Worm (Caenorhabditis elegans) whole organism, young adult: Measurements from ENCODE around the gene rips-1.

ENCODE experiments used
- F33H1.4 ChIP-seq: fragments of 200-800 bp; sonication (Bioruptor generic); IDR thresholded peaks from 2 replicates; pipeline ENCODE4 v1.3.6; 2022; ENCODE audit warnings: missing genetic modification reagents, missing genetic modification characterization, missing compliant biosample characterization
- attf-6 ChIP-seq: fragments of 200-800 bp; sonication (Bioruptor generic); IDR thresholded peaks from 2 replicates; pipeline ENCODE4 v1.3.6; 2022; ENCODE audit warnings: missing genetic modification reagents, missing genetic modification characterization, missing compliant biosample characterization
- cebp-1 ChIP-seq, 2 experiments: fragments of 200-800 bp in 1 of 2; sonication (Bioruptor generic) in 1 of 2; sonication (generic microtip) in 1 of 2; IDR thresholded peaks in 1 of 2; optimal IDR thresholded peaks in 1 of 2; 2 replicates each; pipeline versions ENCODE4 v1.3.6 to Lab custom; 2017 to 2022; ENCODE audit warnings: missing compliant biosample characterization in 2 of 2, missing genetic modification characterization in 2 of 2, mild to moderate bottlenecking in 1 of 2, missing genetic modification reagents in 1 of 2, moderate library complexity in 1 of 2
- ceh-58 ChIP-seq: fragments of 200-800 bp; sonication (Bioruptor generic); IDR thresholded peaks from 2 replicates; pipeline ENCODE4 v1.3.6; 2022; ENCODE audit warnings: missing genetic modification characterization, missing compliant biosample characterization
- chd-7 ChIP-seq: sonication (generic microtip); optimal IDR thresholded peaks from 2 replicates; lab custom pipeline; 2016; ENCODE audit warnings: mild to moderate bottlenecking, missing genetic modification characterization, moderate library complexity, missing compliant biosample characterization
- dpl-1 ChIP-seq: fragments of 150-350 bp; optimal IDR thresholded peaks from 2 replicates; lab custom pipeline; 2014; ENCODE audit warnings: missing biosample characterization, missing genetic modification reagents, missing genetic modification characterization
- gei-17 ChIP-seq: fragments of 200-800 bp; sonication (Bioruptor generic); optimal IDR thresholded peaks from 2 replicates; lab custom pipeline; 2018; ENCODE audit warnings: mild to moderate bottlenecking, missing genetic modification characterization, missing compliant biosample characterization
- hlh-26 ChIP-seq: fragments of 200-800 bp; sonication (Bioruptor generic); conservative IDR thresholded peaks from 2 replicates; pipeline ENCODE4 v1.3.6; 2022; ENCODE audit warnings: missing genetic modification reagents, missing genetic modification characterization, missing compliant biosample characterization
- lin-40 ChIP-seq: sonication (generic microtip); optimal IDR thresholded peaks from 2 replicates; lab custom pipeline; 2016; ENCODE audit warnings: missing genetic modification characterization, mild to moderate bottlenecking, missing compliant biosample characterization, missing genotype, missing genetic modification reagents
- lin-54 ChIP-seq: fragments of 200-800 bp; sonication (Bioruptor generic); optimal IDR thresholded peaks from 2 replicates; lab custom pipeline; 2018; ENCODE audit warnings: mild to moderate bottlenecking, missing genetic modification characterization, missing compliant biosample characterization
- mel-28 ChIP-seq: sonication (generic microtip); optimal IDR thresholded peaks from 2 replicates; lab custom pipeline; 2016; ENCODE audit warnings: borderline replicate concordance, mild to moderate bottlenecking, missing genetic modification characterization, missing compliant biosample characterization
- nfyb-1 ChIP-seq: fragments of 200-800 bp; sonication (Bioruptor generic); IDR thresholded peaks from 2 replicates; pipeline ENCODE4 v1.3.6; 2022; ENCODE audit warnings: missing genetic modification reagents, missing genetic modification characterization, missing compliant biosample characterization
- snpc-4 ChIP-seq, 5 experiments: fragments of 150-350 bp in 1 of 5; sonication (generic microtip) in 4 of 5; optimal IDR thresholded peaks; 2 replicates each; lab custom pipeline; 2014 to 2018; ENCODE audit warnings: missing genetic modification characterization in 5 of 5, missing biosample characterization in 3 of 5, antibody characterized with exemption in 2 of 5, mild to moderate bottlenecking in 2 of 5, missing compliant biosample characterization in 2 of 5, missing genotype in 2 of 5, moderate library complexity in 2 of 5, missing genetic modification reagents in 1 of 5
- tbx-9 ChIP-seq: sonication (generic microtip); optimal IDR thresholded peaks from 2 replicates; lab custom pipeline; 2016; ENCODE audit warnings: borderline replicate concordance, missing genetic modification characterization, inconsistent platforms, missing compliant biosample characterization

DNA sequence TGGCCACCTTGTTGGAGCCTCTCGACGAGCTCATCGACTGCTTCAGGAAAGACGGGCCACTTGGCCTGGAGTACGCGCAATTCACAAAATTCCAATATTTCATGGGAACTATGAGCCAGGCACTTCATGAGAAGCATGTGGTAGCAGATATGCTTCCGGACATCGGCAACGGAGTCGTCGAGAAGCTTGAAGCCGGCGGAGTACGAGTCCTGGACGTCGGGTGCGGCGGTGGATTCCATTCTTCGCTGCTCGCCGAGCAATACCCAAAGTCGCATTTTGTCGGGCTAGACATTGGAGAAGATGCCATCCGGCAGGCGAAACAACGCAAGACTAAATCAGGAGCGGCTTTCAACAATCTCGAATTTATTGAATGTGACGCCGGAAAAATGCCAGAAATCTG is 1.8 kb downstream of the rips-1 start:
- TF ChIP-seq snpc-4 (GFP tag; optimal IDR thresholded peaks at IDR 0.05; lab: Kevin White, UChicago) (no peak), snpc-4 (tag; optimal IDR thresholded peaks at IDR 0.05; lab: Kevin White, UChicago) (no peak), nfyb-1 (GFP tag; lab: Robert Waterston, UW) (no peak), gei-17 (no peak), lin-40 (no peak), dpl-1 (no peak), lin-54 (GFP tag; lab: Kevin White, UChicago) (no peak), F33H1.4 (GFP tag; lab: Robert Waterston, UW) (no peak), ceh-58 (GFP tag; lab: Robert Waterston, UW) (no peak), chd-7 (tag; lab: Kevin White, UChicago) (no peak), attf-6 (GFP tag; lab: Robert Waterston, UW) (no peak), tbx-9 (no peak), hlh-26 (GFP tag; lab: Robert Waterston, UW) (no peak), cebp-1 (GFP tag; IDR thresholded peaks at IDR 0.05; lab: Robert Waterston, UW) (no peak), cebp-1 (tag; optimal IDR thresholded peaks at IDR 0.05; lab: Kevin White, UChicago) (no peak), mel-28 (tag; lab: Kevin White, UChicago) (no peak)
